Fruit fly (Drosophila melanogaster) whole organism, adult: ENCODE measurements around the gene CG11317.

ENCODE experiments used
- CG14711 ChIP-seq: fragments of 200-800 bp; sonication (Bioruptor generic); optimal IDR thresholded peaks from 2 replicates; lab custom pipeline; 2018; ENCODE audit warnings: missing biosample characterization, mild to moderate bottlenecking, missing genetic modification characterization, moderate library complexity
- CG33017 ChIP-seq: fragments of 200-800 bp; sonication (Bioruptor generic); optimal IDR thresholded peaks from 2 replicates; lab custom pipeline; 2018; ENCODE audit warnings: missing biosample characterization, mild to moderate bottlenecking, missing genetic modification characterization, moderate library complexity
- CG5204 ChIP-seq: fragments of 200-800 bp; sonication (Bioruptor generic); optimal IDR thresholded peaks from 2 replicates; lab custom pipeline; 2016; ENCODE audit warnings: missing biosample characterization, missing genetic modification characterization
- CG7045 ChIP-seq: fragments of 200-800 bp; sonication (Bioruptor generic); optimal IDR thresholded peaks from 2 replicates; lab custom pipeline; 2017; ENCODE audit warnings: missing biosample characterization, mild to moderate bottlenecking, missing genetic modification characterization
- CG7101 ChIP-seq: fragments of 200-800 bp; sonication (Bioruptor generic); optimal IDR thresholded peaks from 2 replicates; lab custom pipeline; 2018; ENCODE audit warnings: missing biosample characterization, mild to moderate bottlenecking, missing genetic modification characterization, moderate library complexity
- Clk ChIP-seq: fragments of 200-800 bp; sonication (Bioruptor generic); optimal IDR thresholded peaks from 2 replicates; lab custom pipeline; 2017; ENCODE audit warnings: missing biosample characterization, missing genetic modification characterization
- Crg-1 ChIP-seq: fragments of 200-800 bp; sonication (Bioruptor generic); optimal IDR thresholded peaks from 2 replicates; lab custom pipeline; 2016; ENCODE audit warnings: missing biosample characterization, missing genetic modification characterization
- bab1 ChIP-seq: fragments of 200-800 bp; sonication (Bioruptor generic); optimal IDR thresholded peaks from 3 replicates; lab custom pipeline; 2019; ENCODE audit warnings: missing biosample characterization, mild to moderate bottlenecking, missing genetic modification characterization, moderate library complexity
- cic ChIP-seq: fragments of 200-800 bp; sonication (Bioruptor generic); optimal IDR thresholded peaks from 2 replicates; lab custom pipeline; 2017; ENCODE audit warnings: missing biosample characterization, mild to moderate bottlenecking, missing genetic modification characterization, moderate library complexity
- cnc ChIP-seq, 2 experiments: fragments of >200 bp; optimal IDR thresholded peaks; 2 replicates each; lab custom pipeline; 2017
- kay ChIP-seq: fragments of 200-800 bp; sonication (Bioruptor generic); peaks from one replicate; lab custom pipeline; 2016; ENCODE audit warnings: missing biosample characterization, missing genetic modification characterization, borderline replicate concordance
- tj ChIP-seq: fragments of 200-800 bp; sonication (Bioruptor generic); optimal IDR thresholded peaks from 3 replicates; lab custom pipeline; 2017; ENCODE audit warnings: missing biosample characterization, mild to moderate bottlenecking, missing genetic modification characterization, moderate library complexity

DNA sequence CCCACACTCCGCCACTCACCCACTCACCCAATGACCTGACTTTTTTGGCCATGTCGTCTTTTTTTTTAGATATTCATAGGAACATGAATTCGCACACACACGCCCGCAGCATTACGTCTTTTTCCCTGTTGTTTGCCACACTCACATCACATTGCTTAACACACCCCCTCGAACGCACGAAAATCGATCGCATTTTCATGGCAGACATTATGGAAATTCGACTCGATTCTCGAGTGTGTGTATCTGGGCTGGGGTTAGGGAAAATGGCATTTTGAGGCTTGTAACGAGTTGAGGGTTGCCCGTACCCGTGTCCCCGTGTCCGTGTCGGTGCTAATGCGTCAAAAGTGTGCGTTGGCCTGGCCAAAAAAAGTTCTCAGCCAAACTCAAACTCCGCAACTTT lies 44.6 kb upstream of the CG11317 start:
- TF ChIP-seq CG7045 (GFP tag; lab: Kevin White, UChicago) (no peak), cnc (optimal IDR thresholded peaks at IDR 0.05; lab: Kevin White, UChicago) (no peak), CG7101 (tag; lab: Kevin White, UChicago) (no peak), Crg-1 (GFP tag; lab: Kevin White, UChicago) (no peak), bab1 (GFP tag; lab: Kevin White, UChicago) (no peak), cic (GFP tag; lab: Kevin White, UChicago) (no peak), kay (GFP tag; lab: Kevin White, UChicago) (no peak), CG14711 (tag; lab: Kevin White, UChicago) (no peak), CG5204 (GFP tag; lab: Kevin White, UChicago) (no peak), tj (GFP tag; lab: Kevin White, UChicago) (no peak), CG33017 (tag; lab: Kevin White, UChicago) (no peak), Clk (GFP tag; lab: Kevin White, UChicago) (no peak)
